Worm (Caenorhabditis elegans) whole organism, early embryonic: ENCODE measurements around the gene gcy-27.

Experiments
- B0310.2 ChIP-seq: sonication (generic microtip); optimal IDR thresholded peaks from 2 replicates; lab custom pipeline; 2016; ENCODE audit warnings: mild to moderate bottlenecking, missing genetic modification characterization, missing compliant biosample characterization
- F13C5.2 ChIP-seq: sonication (generic microtip); optimal IDR thresholded peaks from 2 replicates; lab custom pipeline; 2017; ENCODE audit warnings: mild to moderate bottlenecking, missing genetic modification characterization, inconsistent platforms, missing compliant biosample characterization
- aly-1 ChIP-seq: sonication (generic microtip); optimal IDR thresholded peaks from 2 replicates; lab custom pipeline; 2016; ENCODE audit warnings: missing genetic modification characterization, missing compliant biosample characterization
- ama-1 ChIP-seq: fragments of 150-350 bp; optimal IDR thresholded peaks from 2 replicates; lab custom pipeline; 2014
- ceh-13 ChIP-seq: fragments of 200-800 bp; sonication (Bioruptor generic); optimal IDR thresholded peaks from 2 replicates; lab custom pipeline; 2018; ENCODE audit warnings: mild to moderate bottlenecking, missing genetic modification characterization, missing compliant biosample characterization
- ceh-36 ChIP-seq: sonication (generic microtip); optimal IDR thresholded peaks from 2 replicates; lab custom pipeline; 2016; ENCODE audit warnings: missing genetic modification characterization, inconsistent platforms, missing compliant biosample characterization
- ets-7 ChIP-seq: sonication (generic microtip); optimal IDR thresholded peaks from 2 replicates; lab custom pipeline; 2016; ENCODE audit warnings: missing genotype, missing genetic modification characterization, missing compliant biosample characterization
- flt-1 ChIP-seq: fragments of 200-800 bp; sonication (Bioruptor generic); IDR thresholded peaks from 2 replicates; pipeline ENCODE4 v1.3.6; 2022; ENCODE audit warnings: missing genetic modification characterization, missing compliant biosample characterization
- hmbx-1 ChIP-seq: sonication (generic microtip); optimal IDR thresholded peaks from 2 replicates; lab custom pipeline; 2016; ENCODE audit warnings: mild to moderate bottlenecking, missing genetic modification characterization, missing compliant biosample characterization
- hmg-4 ChIP-seq: fragments of 200-800 bp; sonication (Bioruptor generic); optimal IDR thresholded peaks from 2 replicates; lab custom pipeline; 2018; ENCODE audit warnings: mild to moderate bottlenecking, missing genetic modification characterization, missing compliant biosample characterization
- hnd-1 ChIP-seq: sonication (generic microtip); optimal IDR thresholded peaks from 2 replicates; lab custom pipeline; 2016; ENCODE audit warnings: missing genetic modification characterization, missing compliant biosample characterization
- pes-1 ChIP-seq: fragments of 200-800 bp; sonication (Bioruptor generic); IDR thresholded peaks from 2 replicates; pipeline ENCODE4 v1.3.6; 2022; ENCODE audit warnings: missing genetic modification reagents, missing genetic modification characterization, missing compliant biosample characterization
- scrt-1 ChIP-seq: fragments of 200-800 bp; sonication (Bioruptor generic); IDR thresholded peaks from 2 replicates; pipeline ENCODE4 v1.3.6; 2022; ENCODE audit warnings: missing genetic modification characterization, missing compliant biosample characterization
- sea-1 ChIP-seq: fragments of 200-800 bp; sonication (Bioruptor generic); conservative IDR thresholded peaks from 2 replicates; pipeline ENCODE4 v1.3.6; 2022; ENCODE audit warnings: missing genetic modification characterization, missing compliant biosample characterization
- tbx-11 ChIP-seq: fragments of 200-800 bp; sonication (Bioruptor generic); IDR thresholded peaks from 2 replicates; pipeline ENCODE4 v1.3.6; 2022; ENCODE audit warnings: missing genetic modification characterization, missing compliant biosample characterization
- tbx-37 ChIP-seq: fragments of 200-800 bp; sonication (Bioruptor generic); conservative IDR thresholded peaks from 2 replicates; pipeline ENCODE4 v1.3.6; 2022; ENCODE audit warnings: missing genetic modification reagents, missing genetic modification characterization, missing compliant biosample characterization
- tra-4 ChIP-seq: sonication (generic microtip); optimal IDR thresholded peaks from 2 replicates; lab custom pipeline; 2017; ENCODE audit warnings: missing genetic modification characterization, missing compliant biosample characterization

gcy-27 gene

DNA sequence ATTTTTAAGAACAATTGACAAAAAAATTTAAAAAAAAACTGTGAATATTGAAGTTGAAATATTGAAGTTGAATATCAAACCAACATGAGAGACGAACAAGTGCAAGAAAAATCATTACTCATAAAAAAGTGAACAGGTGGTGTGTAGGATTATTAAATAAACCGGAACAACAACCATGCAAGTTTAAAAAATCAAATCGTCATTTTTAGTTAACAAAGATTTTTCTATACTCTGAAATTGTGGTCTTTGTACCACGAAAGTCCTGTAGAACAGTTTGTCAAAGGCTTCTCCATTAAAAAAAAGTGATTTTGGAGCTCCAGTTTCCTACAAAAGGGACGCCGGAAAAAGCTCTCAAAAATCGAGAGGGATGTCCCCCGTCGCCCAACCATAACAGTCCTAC, 3.5 kb upstream of the gcy-27 start, which contains the start of gene C06A12.19:
Gene C06A12.19 (minus strand): TSS at position 101 of the 400 bp plus-strand sequence.
- no peak for TF ChIP-seq B0310.2 (tag; lab: Kevin White, UChicago)
- TF ChIP-seq scrt-1 (GFP tag; lab: Robert Waterston, UW): no peak
- TF ChIP-seq F13C5.2 (tag; lab: Kevin White, UChicago): no peak
- TF ChIP-seq pes-1: no peak
- TF ChIP-seq hnd-1: no peak
- TF ChIP-seq hmg-4 (GFP tag; lab: Kevin White, UChicago): no peak
- no peak for TF ChIP-seq ceh-36 (tag; lab: Kevin White, UChicago)
- no peak for TF ChIP-seq ceh-13 (GFP tag; lab: Kevin White, UChicago)
- no peak for TF ChIP-seq hmbx-1 (tag; lab: Kevin White, UChicago)
- no peak for TF ChIP-seq ets-7
- no peak for TF ChIP-seq aly-1 (tag; lab: Kevin White, UChicago)
- TF ChIP-seq tbx-11 (GFP tag; lab: Robert Waterston, UW): no peak
- no peak for TF ChIP-seq sea-1 (GFP tag; lab: Robert Waterston, UW)
- TF ChIP-seq flt-1 (GFP tag; lab: Robert Waterston, UW): no peak
- TF ChIP-seq tra-4: no peak
- no peak for TF ChIP-seq tbx-37 (GFP tag; lab: Robert Waterston, UW)
- TF ChIP-seq ama-1: no peak

DNA sequence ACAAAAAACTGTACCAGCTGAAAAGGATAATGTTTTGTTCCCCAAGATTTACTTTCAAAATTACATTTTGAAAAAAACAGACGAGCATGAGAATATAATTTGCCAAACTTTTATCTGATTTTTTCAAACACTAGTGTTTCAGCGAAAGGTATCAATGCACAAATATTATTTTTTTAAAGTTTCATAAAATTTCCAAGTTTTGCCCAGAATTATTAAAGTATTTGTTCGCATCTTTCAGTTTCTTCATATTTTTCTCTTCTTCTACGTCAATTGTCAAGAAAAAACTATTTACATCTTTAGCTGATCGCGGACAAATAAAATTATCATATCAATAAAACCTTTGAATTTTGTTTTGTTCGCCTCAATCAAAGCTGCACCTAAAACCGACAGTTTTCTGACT, 586 bp upstream of the gcy-27 start, which contains the start of gene C06A12.8:
Gene C06A12.8 (plus strand): TSS at position 301 of the 400 bp plus-strand sequence.
- TF ChIP-seq sea-1 (GFP tag; lab: Robert Waterston, UW) (no peak), ets-7 (no peak), tbx-37 (GFP tag; lab: Robert Waterston, UW) (no peak), tra-4 (no peak), B0310.2 (tag; lab: Kevin White, UChicago) (no peak), pes-1 (no peak), scrt-1 (GFP tag; lab: Robert Waterston, UW) (no peak), ceh-36 (tag; lab: Kevin White, UChicago) (no peak), flt-1 (GFP tag; lab: Robert Waterston, UW) (no peak), hnd-1 (no peak), aly-1 (tag; lab: Kevin White, UChicago) (no peak), tbx-11 (GFP tag; lab: Robert Waterston, UW) (no peak), ama-1 (no peak), ceh-13 (GFP tag; lab: Kevin White, UChicago) (no peak), hmg-4 (GFP tag; lab: Kevin White, UChicago) (no peak)

DNA sequence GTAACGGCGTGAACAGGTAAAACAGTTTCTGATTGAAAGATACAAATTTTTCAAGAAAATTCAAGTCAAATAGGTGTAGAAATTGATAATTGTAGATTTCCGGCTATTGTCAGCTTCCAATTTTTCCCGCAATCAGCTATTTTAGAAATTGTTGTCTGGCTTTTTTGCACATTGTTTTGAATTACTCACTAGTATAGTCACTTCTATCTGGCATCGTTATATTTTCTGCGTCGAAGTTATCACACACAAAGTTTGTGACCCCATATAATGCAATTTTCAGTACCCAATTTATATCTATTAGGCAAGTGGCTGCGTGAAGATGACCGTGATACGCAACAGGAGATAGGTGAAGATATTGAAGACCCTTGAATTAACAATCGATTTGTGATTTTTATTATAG, 1.2 kb downstream of the gcy-27 start:
- no peak for TF ChIP-seq tbx-37 (GFP tag; lab: Robert Waterston, UW)
- TF ChIP-seq tra-4: no peak
- no peak for TF ChIP-seq tbx-11 (GFP tag; lab: Robert Waterston, UW)
- no peak for TF ChIP-seq scrt-1 (GFP tag; lab: Robert Waterston, UW)
- TF ChIP-seq B0310.2 (tag; lab: Kevin White, UChicago): no peak
- TF ChIP-seq aly-1 (tag; lab: Kevin White, UChicago): no peak
- TF ChIP-seq sea-1 (GFP tag; lab: Robert Waterston, UW): no peak
- no peak for TF ChIP-seq hmg-4 (GFP tag; lab: Kevin White, UChicago)

ce11 chrIV:17432223-17432826, 4.1 kb downstream of the gcy-27 start:
- TF ChIP-seq tbx-11 (GFP tag; lab: Robert Waterston, UW) (no peak), hmg-4 (GFP tag; lab: Kevin White, UChicago) (no peak), ets-7 (no peak), B0310.2 (tag; lab: Kevin White, UChicago) (no peak), pes-1 (no peak)

DNA sequence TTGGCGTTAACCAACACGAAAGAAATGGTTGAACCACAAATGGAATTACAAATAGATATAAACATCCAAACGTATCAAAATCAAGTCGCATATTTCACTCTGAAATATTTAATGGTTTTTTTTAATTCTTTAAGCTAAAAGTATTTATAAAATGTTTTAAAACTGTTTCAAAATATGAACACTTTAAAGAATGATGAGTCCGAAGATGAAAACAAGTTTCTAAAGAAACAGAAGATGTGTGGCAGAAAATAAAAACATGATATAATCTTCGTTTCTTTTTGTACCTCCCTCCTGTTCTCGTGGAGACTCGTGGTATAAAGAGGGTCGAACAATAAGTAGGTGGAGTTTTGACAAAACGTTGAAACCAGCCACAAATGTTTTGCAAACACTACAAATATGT, 5.2 kb downstream of the gcy-27 start, which contains the start of gene lact-6:
Gene lact-6 (minus strand): TSS at position 101 of the 400 bp plus-strand sequence.
- TF ChIP-seq B0310.2 (tag; lab: Kevin White, UChicago) (no peak), hmbx-1 (tag; lab: Kevin White, UChicago) (no peak), flt-1 (GFP tag; lab: Robert Waterston, UW) (no peak), tbx-37 (GFP tag; lab: Robert Waterston, UW) (no peak), scrt-1 (GFP tag; lab: Robert Waterston, UW) (no peak), tbx-11 (GFP tag; lab: Robert Waterston, UW) (no peak), ama-1 (no peak), aly-1 (tag; lab: Kevin White, UChicago) (no peak), ceh-36 (tag; lab: Kevin White, UChicago) (no peak), hnd-1 (no peak), tra-4 (no peak), ets-7 (no peak), F13C5.2 (tag; lab: Kevin White, UChicago) (no peak), pes-1 (no peak), ceh-13 (GFP tag; lab: Kevin White, UChicago) (no peak), sea-1 (GFP tag; lab: Robert Waterston, UW) (no peak), hmg-4 (GFP tag; lab: Kevin White, UChicago) (no peak)

DNA sequence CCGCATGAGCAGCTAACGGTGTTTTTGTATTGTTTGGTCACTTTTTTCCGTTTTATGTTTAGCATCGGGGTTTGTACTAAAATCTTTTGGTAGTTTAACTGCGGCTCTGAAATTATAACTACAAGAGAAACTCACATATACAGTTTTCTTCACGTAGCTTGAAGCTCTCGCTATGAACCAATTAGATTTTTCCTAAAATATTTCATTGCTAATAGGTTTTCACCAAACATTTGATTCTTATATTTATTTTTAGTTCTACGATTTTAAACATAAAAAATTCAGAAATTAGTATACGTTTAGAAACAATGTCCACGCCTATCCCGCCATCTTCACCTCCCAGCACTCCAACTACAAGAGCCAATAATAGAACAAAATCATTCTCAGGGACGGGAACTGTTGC, 9.0 kb downstream of the gcy-27 start, which contains the start of gene C06A12.3:
Gene C06A12.3 (plus strand): TSS at position 301 of the 400 bp plus-strand sequence.
- TF ChIP-seq F13C5.2 (tag; lab: Kevin White, UChicago) (no peak), hmg-4 (GFP tag; lab: Kevin White, UChicago) (no peak), ceh-13 (GFP tag; lab: Kevin White, UChicago) (no peak), sea-1 (GFP tag; lab: Robert Waterston, UW) (no peak)

DNA sequence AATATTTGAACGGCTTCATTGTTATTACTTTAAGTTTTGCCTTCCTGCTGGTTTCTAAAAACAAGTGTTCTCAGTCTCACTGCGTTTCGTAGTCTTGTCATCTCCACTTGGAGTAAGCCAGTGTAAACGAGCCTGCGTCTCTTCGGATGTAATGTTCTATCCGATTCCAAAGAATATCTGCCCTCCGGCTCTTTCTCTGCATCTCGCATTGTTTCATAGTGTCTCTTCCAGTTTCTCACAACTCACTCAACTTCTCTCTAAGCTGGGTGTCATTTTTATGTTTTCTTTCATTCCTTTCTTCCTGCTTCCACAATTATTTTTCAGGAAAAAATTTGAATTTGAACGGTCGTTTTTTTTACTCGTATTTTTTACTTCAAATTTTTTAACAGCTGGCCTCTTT, 9.5 kb downstream of the gcy-27 start:
- TF ChIP-seq tbx-37 (GFP tag; lab: Robert Waterston, UW): no peak

ce11 chrIV:17417723-17418122, 18.7 kb downstream of the gcy-27 start, which contains the start of gene npr-26:
Gene npr-26, minus strand, starts transcription at chrIV:17417823.
- TF ChIP-seq pes-1 (no peak), ceh-13 (GFP tag; lab: Kevin White, UChicago) (no peak), ets-7 (no peak), hnd-1 (no peak), aly-1 (tag; lab: Kevin White, UChicago) (no peak), flt-1 (GFP tag; lab: Robert Waterston, UW) (no peak), sea-1 (GFP tag; lab: Robert Waterston, UW) (no peak)
